Worm (Caenorhabditis elegans): Measurements from ENCODE around the gene ZK757.2.

DNA sequence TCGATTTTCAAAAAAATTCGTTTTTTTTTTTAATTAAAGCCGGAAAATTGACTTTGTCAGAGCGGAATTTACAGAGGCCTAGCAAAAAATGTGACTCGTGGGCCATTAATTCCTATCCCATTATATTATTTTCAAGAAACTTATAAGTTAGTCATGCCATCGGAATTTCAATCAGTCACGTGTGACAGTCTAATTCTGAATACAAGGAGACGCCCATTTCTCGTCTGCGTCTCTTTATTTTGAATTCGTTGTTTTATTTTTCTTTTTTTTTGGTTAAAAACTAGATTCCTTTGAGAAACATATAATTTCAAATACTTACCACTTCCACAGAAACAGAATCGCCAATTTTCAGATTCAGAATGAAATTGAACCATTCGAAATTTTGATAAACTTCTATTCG, 30.0 kb upstream of the ZK757.2 start:
- TF ChIP-seq dao-5 (tag; optimal IDR thresholded peaks at IDR 0.05) (no peak), him-1 (tag; optimal IDR thresholded peaks at IDR 0.05) (no peak), W03F9.2 (tag; optimal IDR thresholded peaks at IDR 0.05) (no peak)
